Fruit fly (Drosophila melanogaster): Measurements from ENCODE around the gene IP3K2.

The IP3K2 gene

dm6 chrX:13274429-13275095, 28.9 kb upstream of the IP3K2 start (continued):
- no peak for TF ChIP-seq CG12769 (tag; optimal IDR thresholded peaks at IDR 0.05)
- TF ChIP-seq wdn (GFP tag; IDR thresholded peaks at IDR 0.05), result no peak
- TF ChIP-seq Antp (GFP tag; optimal IDR thresholded peaks at IDR 0.05), result no peak
- no peak for TF ChIP-seq Kr (GFP tag; optimal IDR thresholded peaks at IDR 0.05)
- no peak for TF ChIP-seq ase (GFP tag; IDR thresholded peaks at IDR 0.05)
- TF ChIP-seq CkIIα-i1 (GFP tag; IDR thresholded peaks at IDR 0.05), result no peak
- TF ChIP-seq corto (GFP tag; optimal IDR thresholded peaks at IDR 0.05), result no peak
- TF ChIP-seq dpn (GFP tag; optimal IDR thresholded peaks at IDR 0.05), result peak; percentile 1 to 49
- no peak for TF ChIP-seq CG4282 (GFP tag; optimal IDR thresholded peaks at IDR 0.05)
- peak; percentile 52; the same call in 1 of the 2 replicates for TF ChIP-seq toy (GFP tag; IDR thresholded peaks at IDR 0.05)
- no peak for TF ChIP-seq Atf3 (GFP tag; optimal IDR thresholded peaks at IDR 0.05)
- TF ChIP-seq ash1 (GFP tag; optimal IDR thresholded peaks at IDR 0.05), result no peak
- TF ChIP-seq CG16863 (GFP tag; optimal IDR thresholded peaks at IDR 0.05), result no peak
- no peak for TF ChIP-seq bab2 (GFP tag; optimal IDR thresholded peaks at IDR 0.05)
- TF ChIP-seq CG6654 (GFP tag; optimal IDR thresholded peaks at IDR 0.05), result no peak
- no peak for TF ChIP-seq HmgZ (tag; optimal IDR thresholded peaks at IDR 0.05)
- no peak for TF ChIP-seq schlank (tag; optimal IDR thresholded peaks at IDR 0.05)
- no peak for TF ChIP-seq CG30020 (tag; optimal IDR thresholded peaks at IDR 0.05)
- peak; percentile 29 for TF ChIP-seq NfI (GFP tag; optimal IDR thresholded peaks at IDR 0.05)
- peak; percentile 66 for TF ChIP-seq CG8924 (tag; optimal IDR thresholded peaks at IDR 0.05)
- no peak for TF ChIP-seq CG4854 (GFP tag; optimal IDR thresholded peaks at IDR 0.05)
- TF ChIP-seq Xbp1 (GFP tag; optimal IDR thresholded peaks at IDR 0.05), result peak; percentile 54
- TF ChIP-seq sd (tag; optimal IDR thresholded peaks at IDR 0.05), result no peak
- peak; percentile 10 for TF ChIP-seq Fer2 (tag; optimal IDR thresholded peaks at IDR 0.05)
- TF ChIP-seq CG6765 (GFP tag; optimal IDR thresholded peaks at IDR 0.05), result no peak
- TF ChIP-seq klu (GFP tag; IDR thresholded peaks at IDR 0.05), result no peak
- no peak for TF ChIP-seq Jarid2 (GFP tag; optimal IDR thresholded peaks at IDR 0.05)
- TF ChIP-seq twi (tag; optimal IDR thresholded peaks at IDR 0.05), result peak; percentile 58
- TF ChIP-seq Neu2 (GFP tag; optimal IDR thresholded peaks at IDR 0.05; ENCODE audit: borderline replicate concordance), result no peak
- peak; percentile 32; the same call in 1 of the 2 replicates for TF ChIP-seq al (GFP tag; IDR thresholded peaks at IDR 0.05)
- no peak for TF ChIP-seq lov (optimal IDR thresholded peaks at IDR 0.05)
- no peak for TF ChIP-seq lov (GFP tag; IDR thresholded peaks at IDR 0.05)
- no peak for TF ChIP-seq psq (GFP tag; optimal IDR thresholded peaks at IDR 0.05)
- no peak for TF ChIP-seq CrebB (tag; optimal IDR thresholded peaks at IDR 0.05)
- TF ChIP-seq nerfin-1 (tag; optimal IDR thresholded peaks at IDR 0.05), result peak; percentile 59
- no peak for TF ChIP-seq CG2116 (GFP tag; optimal IDR thresholded peaks at IDR 0.05)
- TF ChIP-seq Dek (tag; optimal IDR thresholded peaks at IDR 0.05), result peak; percentile 62
- no peak for TF ChIP-seq stwl (tag; optimal IDR thresholded peaks at IDR 0.05)
- TF ChIP-seq Sox100B (GFP tag; optimal IDR thresholded peaks at IDR 0.05), result peak; percentile 76
- TF ChIP-seq CG11695 (GFP tag; IDR thresholded peaks at IDR 0.05), result peak; percentile 70; the same call in 1 of the 3 replicates
- peak; percentile 57 for TF ChIP-seq Fer3 (tag; optimal IDR thresholded peaks at IDR 0.05)
- no peak for TF ChIP-seq aop (GFP tag; IDR thresholded peaks at IDR 0.05)
- no peak for TF ChIP-seq CG8765 (GFP tag; IDR thresholded peaks at IDR 0.05)
- no peak for TF ChIP-seq Doc3 (GFP tag; IDR thresholded peaks at IDR 0.05; ENCODE audit: partially characterized antibody)
- TF ChIP-seq CG9932 (GFP tag; IDR thresholded peaks at IDR 0.05), result peak; percentile 34; the same call in 1 of the 2 replicates
- TF ChIP-seq CG17802 (tag; optimal IDR thresholded peaks at IDR 0.05), result no peak
- TF ChIP-seq B-H2 (GFP tag; optimal IDR thresholded peaks at IDR 0.05), result no peak
- TF ChIP-seq gsb-n (tag; optimal IDR thresholded peaks at IDR 0.05), result peak; percentile 59
- TF ChIP-seq CG9876 (GFP tag; optimal IDR thresholded peaks at IDR 0.05), result no peak
- peak; percentile 60 for TF ChIP-seq Nf-YC (tag; optimal IDR thresholded peaks at IDR 0.05)

Measured in whole organism, embryonic.